Worm (Caenorhabditis elegans) whole organism, late embryonic: ENCODE measurements around the gene pqn-87.
A peak's percentile ranks its signal among the peaks of the same experiment; 100 is the strongest.

Source experiments
- C38D4.7 ChIP-seq: fragments of 200-800 bp; sonication (Bioruptor generic); optimal IDR thresholded peaks from 2 replicates; lab custom pipeline; 2018; ENCODE audit warnings: mild to moderate bottlenecking, missing genetic modification characterization, moderate library complexity, missing compliant biosample characterization
- F13H6.1 ChIP-seq: sonication (generic microtip); optimal IDR thresholded peaks from 2 replicates; lab custom pipeline; 2016; ENCODE audit warnings: missing genetic modification characterization, missing compliant biosample characterization
- K02D7.2 ChIP-seq: sonication (generic microtip); optimal IDR thresholded peaks from 2 replicates; lab custom pipeline; 2017; ENCODE audit warnings: mild to moderate bottlenecking, missing genetic modification characterization, missing compliant biosample characterization
- K09A11.1 ChIP-seq: sonication (generic microtip); optimal IDR thresholded peaks from 2 replicates; lab custom pipeline; 2017; ENCODE audit warnings: antibody characterized with exemption, mild to moderate bottlenecking, missing genetic modification characterization, missing compliant biosample characterization; ENCODE audit not compliant: insufficient read depth
- T23F11.4 ChIP-seq: fragments of 200-800 bp; sonication (Bioruptor generic); optimal IDR thresholded peaks from 2 replicates; lab custom pipeline; 2018; ENCODE audit warnings: mild to moderate bottlenecking, missing genetic modification characterization, missing compliant biosample characterization
- ahr-1 ChIP-seq: sonication (generic microtip); optimal IDR thresholded peaks from 2 replicates; lab custom pipeline; 2016; ENCODE audit warnings: missing genetic modification characterization, missing compliant biosample characterization
- ceh-18 ChIP-seq: sonication (generic microtip); optimal IDR thresholded peaks from 2 replicates; lab custom pipeline; 2016; ENCODE audit warnings: missing genetic modification characterization, missing compliant biosample characterization
- ceh-19 ChIP-seq: fragments of 200-800 bp; sonication (Bioruptor generic); optimal IDR thresholded peaks from 2 replicates; lab custom pipeline; 2018; ENCODE audit warnings: mild to moderate bottlenecking, missing genetic modification characterization, missing compliant biosample characterization
- ceh-22 ChIP-seq: sonication (generic microtip); optimal IDR thresholded peaks from 2 replicates; lab custom pipeline; 2017; ENCODE audit warnings: missing biosample characterization, missing genetic modification characterization
- ceh-24 ChIP-seq: sonication (generic microtip); optimal IDR thresholded peaks from 2 replicates; lab custom pipeline; 2016; ENCODE audit warnings: mild to moderate bottlenecking, missing genetic modification characterization, missing compliant biosample characterization
- ceh-48 ChIP-seq: sonication (generic microtip); optimal IDR thresholded peaks from 2 replicates; lab custom pipeline; 2016; ENCODE audit warnings: missing genetic modification characterization, inconsistent platforms, missing compliant biosample characterization
- ceh-9 ChIP-seq: sonication (generic microtip); optimal IDR thresholded peaks from 2 replicates; lab custom pipeline; 2016; ENCODE audit warnings: mild to moderate bottlenecking, missing genetic modification characterization, inconsistent platforms, missing compliant biosample characterization
- dmd-4 ChIP-seq: sonication (generic microtip); optimal IDR thresholded peaks from 2 replicates; lab custom pipeline; 2016; ENCODE audit warnings: borderline replicate concordance, missing genetic modification characterization, missing compliant biosample characterization
- elt-2 ChIP-seq: sonication (generic microtip); optimal IDR thresholded peaks from 2 replicates; lab custom pipeline; 2016; ENCODE audit warnings: missing genetic modification reagents, missing genetic modification characterization, missing compliant biosample characterization
- ets-4 ChIP-seq: sonication (generic microtip); optimal IDR thresholded peaks from 2 replicates; lab custom pipeline; 2016; ENCODE audit warnings: missing genetic modification characterization, missing compliant biosample characterization
- fax-1 ChIP-seq: sonication (generic microtip); optimal IDR thresholded peaks from 2 replicates; lab custom pipeline; 2016; ENCODE audit warnings: missing genotype, missing genetic modification characterization, missing compliant biosample characterization
- fkh-10 ChIP-seq: fragments of 150-350 bp; optimal IDR thresholded peaks from 2 replicates; lab custom pipeline; 2014; ENCODE audit warnings: missing biosample characterization, missing genetic modification reagents, missing genetic modification characterization
- gmeb-2 ChIP-seq: sonication (generic microtip); optimal IDR thresholded peaks from 2 replicates; lab custom pipeline; 2016; ENCODE audit warnings: missing genetic modification characterization, inconsistent platforms, missing compliant biosample characterization
- hlh-15 ChIP-seq: sonication (generic microtip); optimal IDR thresholded peaks from 2 replicates; lab custom pipeline; 2016; ENCODE audit warnings: missing genetic modification characterization, missing compliant biosample characterization
- hlh-30 ChIP-seq: sonication (generic microtip); optimal IDR thresholded peaks from 2 replicates; lab custom pipeline; 2017; ENCODE audit warnings: antibody characterized with exemption, missing genetic modification characterization, missing compliant biosample characterization; ENCODE audit not compliant: insufficient read depth
- lin-11 ChIP-seq: fragments of 200-800 bp; sonication (Bioruptor generic); optimal IDR thresholded peaks from 2 replicates; lab custom pipeline; 2018; ENCODE audit warnings: mild to moderate bottlenecking, missing genetic modification characterization, missing compliant biosample characterization
- madf-2 ChIP-seq: sonication (generic microtip); optimal IDR thresholded peaks from 2 replicates; lab custom pipeline; 2017; ENCODE audit warnings: missing genetic modification characterization, missing compliant biosample characterization
- nhr-232 ChIP-seq: sonication (generic microtip); optimal IDR thresholded peaks from 2 replicates; lab custom pipeline; 2016; ENCODE audit warnings: missing genetic modification characterization, missing compliant biosample characterization
- odd-2 ChIP-seq: sonication (generic microtip); optimal IDR thresholded peaks from 2 replicates; lab custom pipeline; 2017; ENCODE audit warnings: antibody characterized with exemption, mild to moderate bottlenecking, missing genetic modification characterization, missing compliant biosample characterization
- pat-9 ChIP-seq: fragments of 200-800 bp; sonication (Bioruptor generic); optimal IDR thresholded peaks from 2 replicates; lab custom pipeline; 2018; ENCODE audit warnings: mild to moderate bottlenecking, missing genetic modification characterization, moderate library complexity, missing compliant biosample characterization
- pax-1 ChIP-seq: fragments of 150-350 bp; optimal IDR thresholded peaks from 2 replicates; lab custom pipeline; 2014; ENCODE audit warnings: missing biosample characterization, missing genetic modification characterization
- pha-2 ChIP-seq: sonication (generic microtip); optimal IDR thresholded peaks from 2 replicates; lab custom pipeline; 2017; ENCODE audit warnings: mild to moderate bottlenecking, missing genetic modification characterization, missing compliant biosample characterization
- rnt-1 ChIP-seq: sonication (generic microtip); optimal IDR thresholded peaks from 2 replicates; lab custom pipeline; 2016; ENCODE audit warnings: missing genetic modification characterization, missing compliant biosample characterization
- sox-4 ChIP-seq: sonication (generic microtip); optimal IDR thresholded peaks from 2 replicates; lab custom pipeline; 2017; ENCODE audit warnings: mild to moderate bottlenecking, missing genetic modification characterization, inconsistent platforms, missing compliant biosample characterization
- syd-9 ChIP-seq: sonication (generic microtip); optimal IDR thresholded peaks from 2 replicates; lab custom pipeline; 2016; ENCODE audit warnings: mild to moderate bottlenecking, missing genetic modification characterization, moderate library complexity, missing compliant biosample characterization
- ttx-3 ChIP-seq: sonication (generic microtip); optimal IDR thresholded peaks from 2 replicates; lab custom pipeline; 2016; ENCODE audit warnings: missing genetic modification reagents, missing genetic modification characterization, missing compliant biosample characterization
- unc-3 ChIP-seq, 2 experiments: fragments of 200-800 bp in 1 of 2; sonication (Bioruptor generic) in 1 of 2; sonication (generic microtip) in 1 of 2; conservative IDR thresholded peaks in 1 of 2; optimal IDR thresholded peaks in 1 of 2; 2 replicates each; pipeline versions ENCODE4 v1.3.6 to Lab custom; 2016 to 2022; ENCODE audit warnings: missing compliant biosample characterization in 2 of 2, missing genetic modification characterization in 2 of 2, missing genetic modification reagents in 1 of 2
- unc-42 ChIP-seq: sonication (generic microtip); optimal IDR thresholded peaks from 2 replicates; lab custom pipeline; 2016; ENCODE audit warnings: missing genotype, missing genetic modification characterization, missing compliant biosample characterization
- zip-5 ChIP-seq: sonication (generic microtip); optimal IDR thresholded peaks from 2 replicates; lab custom pipeline; 2016; ENCODE audit warnings: missing genetic modification characterization, missing compliant biosample characterization

Gene pqn-87

ce11 chrII:12257095-12257494 is 32.2 kb upstream of the pqn-87 start:
- TF ChIP-seq syd-9 (tag; lab: Kevin White, UChicago), result no peak
- no peak for TF ChIP-seq zip-5 (tag; lab: Kevin White, UChicago)
- TF ChIP-seq fkh-10 (GFP tag; lab: Kevin White, UChicago), result no peak
- no peak for TF ChIP-seq sox-4 (tag; lab: Kevin White, UChicago)
- no peak for TF ChIP-seq elt-2 (tag; lab: Kevin White, UChicago)
- no peak for TF ChIP-seq pha-2 (tag; lab: Kevin White, UChicago)
- no peak for TF ChIP-seq ets-4 (tag; lab: Kevin White, UChicago)
- no peak for TF ChIP-seq ahr-1
- no peak for TF ChIP-seq odd-2
- TF ChIP-seq unc-42, result no peak
- TF ChIP-seq pax-1, result no peak
- TF ChIP-seq ceh-18 (tag; lab: Kevin White, UChicago), result no peak
- no peak for TF ChIP-seq rnt-1
- TF ChIP-seq pat-9, result no peak

ce11 chrII:12256528-12256927 is 31.6 kb upstream of the pqn-87 start, which contains the start of gene parn-2:
Gene parn-2 (minus strand): TSS chrII:12256628.
- TF ChIP-seq nhr-232, result no peak
- TF ChIP-seq ets-4 (tag; lab: Kevin White, UChicago), result no peak
- TF ChIP-seq ceh-19, result no peak
- no peak for TF ChIP-seq dmd-4
- no peak for TF ChIP-seq madf-2 (tag; lab: Kevin White, UChicago)
- no peak for TF ChIP-seq unc-3 (GFP tag; conservative IDR thresholded peaks at IDR 0.05; lab: Robert Waterston, UW)
- TF ChIP-seq unc-3 (tag; optimal IDR thresholded peaks at IDR 0.05; lab: Kevin White, UChicago), result no peak
- no peak for TF ChIP-seq gmeb-2 (tag; lab: Kevin White, UChicago)
- no peak for TF ChIP-seq zip-5 (tag; lab: Kevin White, UChicago)
- no peak for TF ChIP-seq K09A11.1 (tag; lab: Kevin White, UChicago)
- TF ChIP-seq C38D4.7 (GFP tag; lab: Kevin White, UChicago), result no peak
- TF ChIP-seq T23F11.4, result no peak
- no peak for TF ChIP-seq lin-11 (tag; lab: Kevin White, UChicago)
- no peak for TF ChIP-seq ceh-24 (tag; lab: Kevin White, UChicago)
- TF ChIP-seq F13H6.1 (tag; lab: Kevin White, UChicago), result no peak
- no peak for TF ChIP-seq pax-1
- TF ChIP-seq unc-42, result no peak
- TF ChIP-seq ceh-18 (tag; lab: Kevin White, UChicago), result no peak

- TF ChIP-seq fax-1 (tag; lab: Kevin White, UChicago) (no peak), ceh-9 (no peak), ceh-48 (tag; lab: Kevin White, UChicago) (peak; percentile 70)
These were observed 30.8 kb upstream of the pqn-87 start for ce11 chrII:12255545-12256233.

- TF ChIP-seq lin-11 (tag; lab: Kevin White, UChicago), result no peak
- TF ChIP-seq unc-42, result no peak
- no peak for TF ChIP-seq C38D4.7 (GFP tag; lab: Kevin White, UChicago)
- TF ChIP-seq ttx-3 (tag; lab: Kevin White, UChicago), result no peak
- TF ChIP-seq K02D7.2 (tag; lab: Kevin White, UChicago), result no peak
- TF ChIP-seq ceh-9, result no peak
- no peak for TF ChIP-seq ceh-22
- TF ChIP-seq hlh-30 (tag; lab: Kevin White, UChicago), result no peak
- TF ChIP-seq, all 69 proteins: peak for 0
These were observed 24.2 kb upstream of the pqn-87 start, which contains the start of gene tag-276 for ce11 chrII:12249042-12249441. Gene tag-276 (minus strand): TSS chrII:12249142.

ce11 chrII:12242551-12242950 is 17.7 kb upstream of the pqn-87 start, which contains the start of gene Y57A10A.24:
Gene Y57A10A.24 (plus strand): TSS chrII:12242946.
- no peak for TF ChIP-seq hlh-15
